Worm (Caenorhabditis elegans): ENCODE data around the gene fbxb-77.

Gene fbxb-77

ce11 chrIV:4745422-4745821, 10.5 kb downstream of the fbxb-77 start, which contains the start of gene timm-17B.1 (continued):
- TF ChIP-seq nhr-10 (tag; optimal IDR thresholded peaks at IDR 0.05) (no peak), snpc-4 (tag; optimal IDR thresholded peaks at IDR 0.05) (peak; percentile 13), egl-27 (tag; optimal IDR thresholded peaks at IDR 0.05) (no peak), sem-4 (tag; optimal IDR thresholded peaks at IDR 0.05) (no peak), lin-11 (tag; optimal IDR thresholded peaks at IDR 0.05) (no peak), ZK546.5 (tag; optimal IDR thresholded peaks at IDR 0.05) (no peak), unc-39 (tag; optimal IDR thresholded peaks at IDR 0.05) (no peak), ztf-1 (GFP tag; conservative IDR thresholded peaks at IDR 0.05) (no peak), skn-1 (tag; optimal IDR thresholded peaks at IDR 0.05) (no peak), R02D3.7 (tag; optimal IDR thresholded peaks at IDR 0.05) (peak; percentile 62), nhr-129 (tag; optimal IDR thresholded peaks at IDR 0.05) (peak; percentile 69), F13H6.1 (tag; optimal IDR thresholded peaks at IDR 0.05) (peak; percentile 35), sma-3 (GFP tag; optimal IDR thresholded peaks at IDR 0.05) (peak; percentile 49), nhr-11 (tag; optimal IDR thresholded peaks at IDR 0.05) (no peak), sma-9 (GFP tag; optimal IDR thresholded peaks at IDR 0.05) (peak; percentile 60), sma-9 (tag; optimal IDR thresholded peaks at IDR 0.05) (no peak), crh-2 (tag; optimal IDR thresholded peaks at IDR 0.05) (peak; percentile 74), zag-1 (tag; optimal IDR thresholded peaks at IDR 0.05) (no peak), mdl-1 (tag; optimal IDR thresholded peaks at IDR 0.05) (peak in 1 of 2 experiments; percentile 9), fos-1 (tag; optimal IDR thresholded peaks at IDR 0.05) (no peak), ztf-4 (tag; optimal IDR thresholded peaks at IDR 0.05) (no peak), C34F6.9 (tag; optimal IDR thresholded peaks at IDR 0.05) (peak; percentile 93), nhr-25 (tag; optimal IDR thresholded peaks at IDR 0.05) (peak; percentile 73), ztf-11 (tag; optimal IDR thresholded peaks at IDR 0.05) (no peak), lin-13 (GFP tag; optimal IDR thresholded peaks at IDR 0.05) (peak; percentile 60)

ce11 chrIV:4744167-4744566, 11.8 kb downstream of the fbxb-77 start, which contains the start of gene hoe-1:
Gene hoe-1 (minus strand): TSS chrIV:4744267.
- no peak for TF ChIP-seq nhr-21 (tag; optimal IDR thresholded peaks at IDR 0.05)
- TF ChIP-seq nhr-23 (tag; optimal IDR thresholded peaks at IDR 0.05): no peak
- TF ChIP-seq nhr-11 (tag; optimal IDR thresholded peaks at IDR 0.05): no peak
- TF ChIP-seq lin-39 (tag; optimal IDR thresholded peaks at IDR 0.05): no peak
- TF ChIP-seq ztf-11 (tag; optimal IDR thresholded peaks at IDR 0.05): no peak
- TF ChIP-seq crh-2 (tag; optimal IDR thresholded peaks at IDR 0.05): no peak
- no peak for TF ChIP-seq lin-13 (GFP tag; optimal IDR thresholded peaks at IDR 0.05)
- no peak for TF ChIP-seq unc-55 (GFP tag; optimal IDR thresholded peaks at IDR 0.05)
- TF ChIP-seq C34F6.9 (tag; optimal IDR thresholded peaks at IDR 0.05): no peak
- TF ChIP-seq ceh-16 (tag; optimal IDR thresholded peaks at IDR 0.05): no peak
- no peak for TF ChIP-seq aly-2 (tag; optimal IDR thresholded peaks at IDR 0.05)
- no peak for TF ChIP-seq ztf-1 (GFP tag; conservative IDR thresholded peaks at IDR 0.05)

- TF ChIP-seq nhr-25 (tag; optimal IDR thresholded peaks at IDR 0.05) (no peak), sem-4 (tag; optimal IDR thresholded peaks at IDR 0.05) (no peak), dmd-4 (tag; optimal IDR thresholded peaks at IDR 0.05) (no peak), crh-2 (tag; optimal IDR thresholded peaks at IDR 0.05) (no peak), nhr-129 (tag; optimal IDR thresholded peaks at IDR 0.05) (no peak), unc-55 (GFP tag; optimal IDR thresholded peaks at IDR 0.05) (no peak), lin-13 (GFP tag; optimal IDR thresholded peaks at IDR 0.05) (no peak), gmeb-1 (tag; optimal IDR thresholded peaks at IDR 0.05) (no peak), ZK546.5 (tag; optimal IDR thresholded peaks at IDR 0.05) (no peak), fos-1 (tag; optimal IDR thresholded peaks at IDR 0.05) (no peak), alr-1 (tag; optimal IDR thresholded peaks at IDR 0.05) (no peak), nhr-21 (tag; optimal IDR thresholded peaks at IDR 0.05) (no peak), sma-3 (GFP tag; optimal IDR thresholded peaks at IDR 0.05) (no peak), nhr-11 (tag; optimal IDR thresholded peaks at IDR 0.05) (no peak)
Measured at ce11 chrIV:4742480-4742879, 13.5 kb downstream of the fbxb-77 start.

DNA sequence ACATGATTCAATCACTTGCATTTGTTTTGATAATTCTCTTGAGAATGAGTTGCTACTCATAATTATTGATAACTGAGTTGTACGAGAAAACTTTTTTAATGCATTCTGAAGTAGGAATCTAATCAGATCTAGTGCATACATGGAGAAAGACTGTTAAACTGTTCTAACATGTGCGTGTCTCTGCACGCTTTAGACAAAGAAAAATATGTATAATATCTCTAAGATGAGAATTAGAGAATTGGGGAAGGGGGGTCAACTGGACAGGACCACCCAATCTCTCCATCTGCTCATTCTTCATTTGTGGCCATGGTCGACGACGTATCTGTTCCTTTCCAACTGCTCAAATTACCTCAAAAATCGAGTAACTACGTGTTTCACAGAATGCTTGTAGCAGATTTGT, 18.7 kb downstream of the fbxb-77 start, which contains the start of gene fbxb-78:
Gene fbxb-78, plus strand, starts transcription at position 301 of the 400 bp plus-strand sequence.
- TF ChIP-seq aly-2 (tag; optimal IDR thresholded peaks at IDR 0.05) (no peak), nhr-23 (tag; optimal IDR thresholded peaks at IDR 0.05) (no peak), lin-11 (tag; optimal IDR thresholded peaks at IDR 0.05) (no peak), gmeb-1 (tag; optimal IDR thresholded peaks at IDR 0.05) (no peak), ama-1 (optimal IDR thresholded peaks at IDR 0.05) (no peak), lin-39 (tag; optimal IDR thresholded peaks at IDR 0.05) (no peak), nhr-6 (tag; optimal IDR thresholded peaks at IDR 0.05) (no peak)
